Worm (Caenorhabditis elegans) whole organism, early embryonic: ENCODE measurements around the gene Y54G9A.9.

Source experiments
- B0310.2 ChIP-seq: sonication (generic microtip); optimal IDR thresholded peaks from 2 replicates; lab custom pipeline; 2016; ENCODE audit warnings: mild to moderate bottlenecking, missing genetic modification characterization, missing compliant biosample characterization
- F13C5.2 ChIP-seq: sonication (generic microtip); optimal IDR thresholded peaks from 2 replicates; lab custom pipeline; 2017; ENCODE audit warnings: mild to moderate bottlenecking, missing genetic modification characterization, inconsistent platforms, missing compliant biosample characterization
- aly-1 ChIP-seq: sonication (generic microtip); optimal IDR thresholded peaks from 2 replicates; lab custom pipeline; 2016; ENCODE audit warnings: missing genetic modification characterization, missing compliant biosample characterization
- ama-1 ChIP-seq: fragments of 150-350 bp; optimal IDR thresholded peaks from 2 replicates; lab custom pipeline; 2014
- ceh-13 ChIP-seq: fragments of 200-800 bp; sonication (Bioruptor generic); optimal IDR thresholded peaks from 2 replicates; lab custom pipeline; 2018; ENCODE audit warnings: mild to moderate bottlenecking, missing genetic modification characterization, missing compliant biosample characterization
- ceh-36 ChIP-seq: sonication (generic microtip); optimal IDR thresholded peaks from 2 replicates; lab custom pipeline; 2016; ENCODE audit warnings: missing genetic modification characterization, inconsistent platforms, missing compliant biosample characterization
- ets-7 ChIP-seq: sonication (generic microtip); optimal IDR thresholded peaks from 2 replicates; lab custom pipeline; 2016; ENCODE audit warnings: missing genotype, missing genetic modification characterization, missing compliant biosample characterization
- flt-1 ChIP-seq: fragments of 200-800 bp; sonication (Bioruptor generic); IDR thresholded peaks from 2 replicates; pipeline ENCODE4 v1.3.6; 2022; ENCODE audit warnings: missing genetic modification characterization, missing compliant biosample characterization
- hmbx-1 ChIP-seq: sonication (generic microtip); optimal IDR thresholded peaks from 2 replicates; lab custom pipeline; 2016; ENCODE audit warnings: mild to moderate bottlenecking, missing genetic modification characterization, missing compliant biosample characterization
- hmg-4 ChIP-seq: fragments of 200-800 bp; sonication (Bioruptor generic); optimal IDR thresholded peaks from 2 replicates; lab custom pipeline; 2018; ENCODE audit warnings: mild to moderate bottlenecking, missing genetic modification characterization, missing compliant biosample characterization
- hnd-1 ChIP-seq: sonication (generic microtip); optimal IDR thresholded peaks from 2 replicates; lab custom pipeline; 2016; ENCODE audit warnings: missing genetic modification characterization, missing compliant biosample characterization
- pes-1 ChIP-seq: fragments of 200-800 bp; sonication (Bioruptor generic); IDR thresholded peaks from 2 replicates; pipeline ENCODE4 v1.3.6; 2022; ENCODE audit warnings: missing genetic modification reagents, missing genetic modification characterization, missing compliant biosample characterization
- scrt-1 ChIP-seq: fragments of 200-800 bp; sonication (Bioruptor generic); IDR thresholded peaks from 2 replicates; pipeline ENCODE4 v1.3.6; 2022; ENCODE audit warnings: missing genetic modification characterization, missing compliant biosample characterization
- sea-1 ChIP-seq: fragments of 200-800 bp; sonication (Bioruptor generic); conservative IDR thresholded peaks from 2 replicates; pipeline ENCODE4 v1.3.6; 2022; ENCODE audit warnings: missing genetic modification characterization, missing compliant biosample characterization
- tbx-11 ChIP-seq: fragments of 200-800 bp; sonication (Bioruptor generic); IDR thresholded peaks from 2 replicates; pipeline ENCODE4 v1.3.6; 2022; ENCODE audit warnings: missing genetic modification characterization, missing compliant biosample characterization
- tbx-37 ChIP-seq: fragments of 200-800 bp; sonication (Bioruptor generic); conservative IDR thresholded peaks from 2 replicates; pipeline ENCODE4 v1.3.6; 2022; ENCODE audit warnings: missing genetic modification reagents, missing genetic modification characterization, missing compliant biosample characterization
- tra-4 ChIP-seq: sonication (generic microtip); optimal IDR thresholded peaks from 2 replicates; lab custom pipeline; 2017; ENCODE audit warnings: missing genetic modification characterization, missing compliant biosample characterization

Y54G9A.9 gene

ce11 chrII:13729416-13729815, at the start of gene Y54G9A.9:
Gene Y54G9A.9, plus strand, starts transcription at chrII:13729716.
- TF ChIP-seq hmbx-1 (tag; lab: Kevin White, UChicago) (no peak), pes-1 (GFP tag; lab: Robert Waterston, UW) (no peak), tbx-37 (GFP tag; lab: Robert Waterston, UW) (no peak), ets-7 (tag; lab: Kevin White, UChicago) (no peak), ama-1 (no peak), aly-1 (tag; lab: Kevin White, UChicago) (no peak), F13C5.2 (tag; lab: Kevin White, UChicago) (no peak), tbx-11 (no peak), flt-1 (GFP tag; lab: Robert Waterston, UW) (no peak), sea-1 (GFP tag; lab: Robert Waterston, UW) (no peak), hmg-4 (GFP tag; lab: Kevin White, UChicago) (no peak), hnd-1 (tag; lab: Kevin White, UChicago) (no peak), tra-4 (tag; lab: Kevin White, UChicago) (no peak), ceh-13 (GFP tag; lab: Kevin White, UChicago) (no peak), B0310.2 (tag; lab: Kevin White, UChicago) (no peak), scrt-1 (GFP tag; lab: Robert Waterston, UW) (no peak)

DNA sequence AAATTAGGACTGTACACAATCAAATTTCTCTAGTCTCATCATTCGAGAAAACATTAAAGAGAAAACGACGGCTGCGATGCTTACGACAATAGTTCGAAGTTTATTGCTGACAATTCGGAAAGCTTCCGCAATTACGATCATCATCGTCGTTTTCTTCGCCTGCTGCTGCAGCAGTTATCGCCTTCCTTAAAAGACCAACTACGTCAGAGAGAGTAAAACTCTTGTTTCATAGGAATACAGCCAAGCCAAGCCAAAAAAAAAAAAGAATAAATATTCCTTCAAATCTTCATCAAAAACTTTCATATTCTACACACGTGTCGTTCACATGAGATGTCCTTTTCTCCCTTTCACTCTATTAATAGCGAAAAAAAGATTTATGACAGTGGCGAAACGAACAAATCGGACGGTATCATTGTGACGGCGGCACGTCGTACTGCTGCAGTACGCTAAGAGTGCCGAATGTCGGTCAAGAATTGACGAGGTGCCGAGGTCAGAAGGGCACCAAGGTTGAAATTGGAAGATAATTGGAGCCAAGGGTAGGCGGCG, 49.7 kb upstream of the Y54G9A.9 start:
- TF ChIP-seq sea-1 (GFP tag; lab: Robert Waterston, UW) = no peak
- TF ChIP-seq tbx-37 (GFP tag; lab: Robert Waterston, UW) = no peak
- TF ChIP-seq ama-1 = no peak
- TF ChIP-seq tra-4 (tag; lab: Kevin White, UChicago) = no peak
- no peak for TF ChIP-seq ceh-36 (tag; lab: Kevin White, UChicago)
- TF ChIP-seq aly-1 (tag; lab: Kevin White, UChicago) = no peak
- no peak for TF ChIP-seq tbx-11
- TF ChIP-seq B0310.2 (tag; lab: Kevin White, UChicago) = no peak
- TF ChIP-seq ets-7 (tag; lab: Kevin White, UChicago) = no peak
- no peak for TF ChIP-seq hmg-4 (GFP tag; lab: Kevin White, UChicago)
- no peak for TF ChIP-seq F13C5.2 (tag; lab: Kevin White, UChicago)
- no peak for TF ChIP-seq hmbx-1 (tag; lab: Kevin White, UChicago)
- TF ChIP-seq hnd-1 (tag; lab: Kevin White, UChicago) = no peak
- TF ChIP-seq scrt-1 (GFP tag; lab: Robert Waterston, UW) = no peak
- no peak for TF ChIP-seq flt-1 (GFP tag; lab: Robert Waterston, UW)
- TF ChIP-seq pes-1 (GFP tag; lab: Robert Waterston, UW) = no peak
- no peak for TF ChIP-seq ceh-13 (GFP tag; lab: Kevin White, UChicago)

- no peak for TF ChIP-seq hnd-1 (tag; lab: Kevin White, UChicago)
- TF ChIP-seq tbx-11 = no peak
- no peak for TF ChIP-seq ama-1
- no peak for TF ChIP-seq B0310.2 (tag; lab: Kevin White, UChicago)
- TF ChIP-seq hmg-4 (GFP tag; lab: Kevin White, UChicago) = no peak
Observed at ce11 chrII:13681063-13681462, 48.5 kb upstream of the Y54G9A.9 start.

ce11 chrII:13685581-13685980, 43.9 kb upstream of the Y54G9A.9 start:
- TF ChIP-seq flt-1 (GFP tag; lab: Robert Waterston, UW) = no peak

ce11 chrII:13694712-13695111, 34.8 kb upstream of the Y54G9A.9 start, which contains the start of gene rpoa-1:
Gene rpoa-1, minus strand, starts transcription at chrII:13694795.
- TF ChIP-seq F13C5.2 (tag; lab: Kevin White, UChicago) (peak; percentile 44), hmg-4 (GFP tag; lab: Kevin White, UChicago) (no peak), ceh-36 (tag; lab: Kevin White, UChicago) (no peak), sea-1 (GFP tag; lab: Robert Waterston, UW) (no peak), ama-1 (no peak), ets-7 (tag; lab: Kevin White, UChicago) (no peak)

DNA sequence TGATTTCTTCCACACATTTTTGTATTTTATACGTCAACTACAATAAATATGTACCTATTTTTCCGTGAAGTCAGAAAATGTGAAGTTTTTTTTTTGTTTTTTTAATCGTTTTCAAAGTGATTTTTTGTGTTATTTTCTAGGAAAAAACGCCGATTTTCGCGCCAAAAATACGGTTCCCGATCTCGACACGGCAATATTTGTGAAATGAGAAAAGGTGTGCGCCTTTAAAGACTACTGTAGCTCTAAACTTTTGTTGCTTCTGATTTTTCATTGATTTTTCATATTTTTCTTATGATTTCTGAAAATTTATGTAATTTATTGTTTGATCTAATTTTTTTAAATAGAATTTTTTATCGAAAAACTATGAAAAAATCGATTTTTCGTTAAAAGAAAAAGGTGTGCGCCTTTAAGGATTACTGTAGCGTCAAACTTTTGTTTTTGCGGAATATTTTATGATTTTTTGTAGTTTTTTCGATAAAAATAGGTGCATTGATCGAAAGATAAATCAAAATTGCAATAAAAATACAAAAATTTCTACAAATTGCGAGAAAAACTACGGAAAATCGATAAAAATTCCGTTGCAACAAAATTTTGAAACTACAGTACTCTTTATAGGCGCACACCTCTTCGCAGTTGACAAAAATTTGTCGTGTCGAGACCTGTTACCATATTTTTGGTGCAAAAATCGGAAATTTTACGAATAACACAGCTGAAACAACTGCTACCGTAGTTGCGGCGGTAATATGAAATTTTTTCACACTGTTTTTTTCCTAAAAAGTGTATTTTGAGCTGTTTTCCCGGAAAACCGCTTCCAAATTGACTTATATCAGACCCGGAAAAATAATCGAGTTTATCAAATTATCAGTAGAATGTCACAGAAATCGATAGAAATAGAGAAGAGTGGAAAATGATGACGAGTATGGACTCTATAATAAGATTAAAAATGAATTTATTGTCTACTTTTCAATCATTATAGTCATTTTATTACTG, 33.9 kb upstream of the Y54G9A.9 start, which contains the start of gene kqt-3:
Gene kqt-3, plus strand, starts transcription at position 940 of the 990 bp plus-strand sequence.
- no peak for TF ChIP-seq B0310.2 (tag; lab: Kevin White, UChicago)
- TF ChIP-seq tbx-11 = no peak
- TF ChIP-seq flt-1 (GFP tag; lab: Robert Waterston, UW) = no peak
- TF ChIP-seq sea-1 (GFP tag; lab: Robert Waterston, UW) = no peak
- TF ChIP-seq ceh-13 (GFP tag; lab: Kevin White, UChicago) = no peak

DNA sequence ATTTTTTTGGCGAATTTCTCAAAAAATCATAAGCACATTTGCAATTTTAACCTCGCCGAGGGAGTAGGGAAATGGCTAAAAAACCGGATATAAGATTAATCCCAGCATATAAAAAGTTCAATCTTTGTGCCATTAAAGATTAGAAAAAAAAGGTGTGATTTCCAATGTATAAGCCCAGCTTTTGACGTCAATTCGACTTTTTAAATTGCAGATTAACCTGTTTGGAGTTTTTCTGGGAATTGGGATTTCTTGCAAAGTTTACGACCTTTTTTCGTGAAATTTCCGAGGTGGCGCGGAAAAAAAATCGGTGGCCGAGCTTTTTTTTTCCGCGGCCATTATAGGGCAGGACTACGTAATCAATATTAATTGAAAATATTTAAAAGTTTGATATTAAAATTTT, 31.8 kb upstream of the Y54G9A.9 start:
- TF ChIP-seq pes-1 (GFP tag; lab: Robert Waterston, UW) (no peak), tra-4 (tag; lab: Kevin White, UChicago) (no peak), sea-1 (GFP tag; lab: Robert Waterston, UW) (no peak), flt-1 (GFP tag; lab: Robert Waterston, UW) (no peak), tbx-37 (GFP tag; lab: Robert Waterston, UW) (no peak), ceh-13 (GFP tag; lab: Kevin White, UChicago) (no peak), aly-1 (tag; lab: Kevin White, UChicago) (no peak), ama-1 (no peak), hmg-4 (GFP tag; lab: Kevin White, UChicago) (no peak), scrt-1 (GFP tag; lab: Robert Waterston, UW) (no peak), tbx-11 (no peak), ets-7 (tag; lab: Kevin White, UChicago) (no peak), hnd-1 (tag; lab: Kevin White, UChicago) (no peak), F13C5.2 (tag; lab: Kevin White, UChicago) (no peak)
